Fruit fly (Drosophila melanogaster): Measurements from ENCODE around the gene CG13599.

Gene CG13599

DNA sequence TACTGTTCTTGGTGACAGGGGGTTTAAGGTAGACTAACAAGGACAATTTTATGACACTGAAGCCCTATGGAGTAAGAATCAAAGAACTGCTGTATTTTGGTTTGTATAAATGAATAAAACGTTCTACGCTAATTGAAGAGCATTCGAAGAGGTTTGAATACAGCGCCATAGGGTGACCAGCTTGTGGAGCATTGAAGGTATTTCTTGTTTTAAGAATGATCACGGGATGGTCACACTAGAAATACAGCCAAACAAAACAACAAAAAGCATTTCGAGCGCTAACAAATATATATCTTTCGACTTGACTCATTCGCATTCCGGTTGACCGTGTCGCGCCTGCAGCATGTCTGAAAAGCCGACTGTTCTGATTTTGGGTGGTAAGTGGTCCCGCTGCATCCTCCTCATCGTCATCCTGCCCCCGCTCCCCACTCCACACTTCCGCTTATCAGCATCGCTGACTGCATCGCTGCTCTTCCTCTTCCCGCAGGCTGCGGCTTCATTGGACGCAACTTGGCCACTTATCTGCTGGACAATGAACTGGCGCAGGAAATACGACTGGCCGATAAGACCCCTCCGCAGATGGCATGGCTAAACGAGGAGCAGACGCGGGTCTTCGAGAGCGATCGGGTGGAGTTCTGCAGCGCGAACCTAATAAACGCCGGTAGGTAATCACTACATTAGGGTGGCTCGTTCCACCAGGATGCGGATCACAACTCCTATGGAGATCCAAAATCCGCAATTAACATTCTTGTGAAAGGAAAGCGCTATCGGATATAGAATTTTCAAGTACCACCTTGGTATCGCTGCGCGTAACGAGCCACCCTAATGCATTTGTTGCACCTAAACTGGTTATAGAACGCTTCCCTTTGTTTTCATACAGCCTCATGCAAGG lies 2.5 kb downstream of the CG13599 start, which contains the start of gene CG5854 (continued):
- peak; percentile 52 for TF ChIP-seq Sox100B (GFP tag; optimal IDR thresholded peaks at IDR 0.05)
- peak; percentile 98 for TF ChIP-seq Drgx (GFP tag; IDR thresholded peaks at IDR 0.05)
- no peak for TF ChIP-seq Gsc (GFP tag; IDR thresholded peaks at IDR 0.05)
- peak; percentile 60 for TF ChIP-seq CG4282 (GFP tag; optimal IDR thresholded peaks at IDR 0.05)
- TF ChIP-seq vfl (GFP tag; optimal IDR thresholded peaks at IDR 0.05): peak; percentile 1
- peak; percentile 78 for TF ChIP-seq Hsf (GFP tag; optimal IDR thresholded peaks at IDR 0.05)
- TF ChIP-seq pfk (GFP tag; optimal IDR thresholded peaks at IDR 0.05): no peak
- peak; percentile 79; the same call in 1 of the 2 replicates for TF ChIP-seq HLH3B (GFP tag; IDR thresholded peaks at IDR 0.05)
- TF ChIP-seq CG18011 (GFP tag; optimal IDR thresholded peaks at IDR 0.05): peak; percentile 39
- peak; percentile 62; the same call in 1 of the 2 replicates for TF ChIP-seq CG14441 (GFP tag; IDR thresholded peaks at IDR 0.05)
- no peak for TF ChIP-seq CG13894 (tag; optimal IDR thresholded peaks at IDR 0.05)
- peak; percentile 69; the same call in 2 of the 3 replicates for TF ChIP-seq ase (GFP tag; IDR thresholded peaks at IDR 0.05)
- TF ChIP-seq CG8359 (GFP tag; optimal IDR thresholded peaks at IDR 0.05; ENCODE audit: borderline replicate concordance): no peak
- peak; percentile 74 for TF ChIP-seq CG3407 (GFP tag; optimal IDR thresholded peaks at IDR 0.05)
- TF ChIP-seq CG6689 (GFP tag; IDR thresholded peaks at IDR 0.05): peak; percentile 73
- TF ChIP-seq TFAM (GFP tag; optimal IDR thresholded peaks at IDR 0.05): no peak
- TF ChIP-seq Sry-β (GFP tag; optimal IDR thresholded peaks at IDR 0.05): no peak
- peak; percentile 68 for TF ChIP-seq Ssrp (tag; optimal IDR thresholded peaks at IDR 0.05)
- TF ChIP-seq PHDP (tag; optimal IDR thresholded peaks at IDR 0.05): peak; percentile 77
- peak; percentile 42 for TF ChIP-seq CG3995 (GFP tag; optimal IDR thresholded peaks at IDR 0.05)
- TF ChIP-seq cas (GFP tag; IDR thresholded peaks at IDR 0.05): no peak
- peak; percentile 75 for TF ChIP-seq CG12071 (GFP tag; optimal IDR thresholded peaks at IDR 0.05)
- no peak for TF ChIP-seq NFAT (GFP tag; IDR thresholded peaks at IDR 0.05)
- TF ChIP-seq Trl (optimal IDR thresholded peaks at IDR 0.05): no peak
- peak; percentile 76 for TF ChIP-seq Trl (GFP tag; optimal IDR thresholded peaks at IDR 0.05)
- TF ChIP-seq prd (optimal IDR thresholded peaks at IDR 0.05): no peak
- TF ChIP-seq prd (GFP tag; IDR thresholded peaks at IDR 0.05): peak; percentile 74
- peak; percentile 77 for TF ChIP-seq CG1529 (GFP tag; optimal IDR thresholded peaks at IDR 0.05)
- no peak for TF ChIP-seq Fer2 (tag; optimal IDR thresholded peaks at IDR 0.05)
- TF ChIP-seq CG15514 (GFP tag; optimal IDR thresholded peaks at IDR 0.05): peak; percentile 68
- peak; percentile 40; the same call in 1 of the 2 replicates for TF ChIP-seq CG4730 (GFP tag; IDR thresholded peaks at IDR 0.05)
- peak; percentile 55; the same call in 1 of the 2 replicates for TF ChIP-seq dati (GFP tag; IDR thresholded peaks at IDR 0.05)
- TF ChIP-seq Antp (GFP tag; optimal IDR thresholded peaks at IDR 0.05): peak; percentile 74
- TF ChIP-seq Opbp (GFP tag; IDR thresholded peaks at IDR 0.05; ENCODE audit: partially characterized antibody): 0 out of 3 replicates have a peak, but pooled peaks have one; percentile 6
- TF ChIP-seq otp (GFP tag; IDR thresholded peaks at IDR 0.05): peak; percentile 89
- peak; percentile 64 for TF ChIP-seq CG15601 (tag; optimal IDR thresholded peaks at IDR 0.05)
- no peak for TF ChIP-seq cad (GFP tag; optimal IDR thresholded peaks at IDR 0.05)
- TF ChIP-seq Deaf1 (tag; optimal IDR thresholded peaks at IDR 0.05): peak; percentile 18
- TF ChIP-seq gcm (GFP tag; optimal IDR thresholded peaks at IDR 0.05): peak; percentile 74
- peak; percentile 57 for TF ChIP-seq nau (GFP tag; optimal IDR thresholded peaks at IDR 0.05)
- TF ChIP-seq B-H2 (GFP tag; optimal IDR thresholded peaks at IDR 0.05): no peak
- peak; percentile 48 for TF ChIP-seq pnt (GFP tag; optimal IDR thresholded peaks at IDR 0.05)
- TF ChIP-seq CG11696 (GFP tag; IDR thresholded peaks at IDR 0.05): 0 out of 2 replicates have a peak, but pooled peaks have one; percentile 43
- peak; percentile 35; the same call in 1 of the 3 replicates for TF ChIP-seq CG14050 (GFP tag; IDR thresholded peaks at IDR 0.05)
- peak; percentile 86 for TF ChIP-seq Sox102F (GFP tag; optimal IDR thresholded peaks at IDR 0.05)
- TF ChIP-seq CG6791 (GFP tag; IDR thresholded peaks at IDR 0.05; ENCODE audit: partially characterized antibody): no peak
- TF ChIP-seq scrt (GFP tag; optimal IDR thresholded peaks at IDR 0.05): no peak
- no peak for TF ChIP-seq sqz (GFP tag; optimal IDR thresholded peaks at IDR 0.05)
- peak; percentile 38 for TF ChIP-seq shn (GFP tag; optimal IDR thresholded peaks at IDR 0.05)
